Worm (Caenorhabditis elegans) whole organism, mixed stage, embryonic: Measurements from ENCODE around the gene srt-14.
"Not testable (repeated sequence)": the region's sequence is repeated elsewhere in the genome, so short reads cannot be mapped to it uniquely, and the experiment has no call there.

Experiments used
- ceh-39 ChIP-seq: fragments of 150-350 bp; optimal IDR thresholded peaks from 2 replicates; lab custom pipeline; 2014; ENCODE audit warnings: missing biosample characterization, missing genetic modification characterization
- ceh-43 ChIP-seq: fragments of 200-800 bp; sonication (Bioruptor generic); optimal IDR thresholded peaks from 2 replicates; lab custom pipeline; 2018; ENCODE audit warnings: mild to moderate bottlenecking, missing genetic modification characterization, moderate library complexity, missing compliant biosample characterization
- ceh-83 ChIP-seq: fragments of 200-800 bp; sonication (Bioruptor generic); optimal IDR thresholded peaks from 2 replicates; lab custom pipeline; 2018; ENCODE audit warnings: mild to moderate bottlenecking, missing genetic modification characterization, missing compliant biosample characterization
- ces-1 ChIP-seq: fragments of 150-350 bp; optimal IDR thresholded peaks from 2 replicates; lab custom pipeline; 2014; ENCODE audit warnings: missing biosample characterization, missing genetic modification reagents, missing genetic modification characterization
- drap-1 ChIP-seq: fragments of 200-800 bp; sonication (Bioruptor generic); optimal IDR thresholded peaks from 3 replicates; lab custom pipeline; 2018; ENCODE audit warnings: mild to moderate bottlenecking, missing genetic modification characterization, missing compliant biosample characterization
- elt-1 ChIP-seq: sonication (generic microtip); optimal IDR thresholded peaks from 2 replicates; lab custom pipeline; 2017; ENCODE audit warnings: missing genetic modification characterization, mild to moderate bottlenecking, missing compliant biosample characterization, antibody characterized with exemption, moderate library complexity, borderline replicate concordance; ENCODE audit not compliant: insufficient read depth
- flh-1 ChIP-seq: fragments of 200-800 bp; sonication (Bioruptor generic); optimal IDR thresholded peaks from 2 replicates; lab custom pipeline; 2018; ENCODE audit warnings: mild to moderate bottlenecking, missing genetic modification characterization, moderate library complexity, missing compliant biosample characterization
- ham-2 ChIP-seq: fragments of 200-800 bp; sonication (Bioruptor generic); optimal IDR thresholded peaks from 2 replicates; lab custom pipeline; 2018; ENCODE audit warnings: mild to moderate bottlenecking, missing genetic modification characterization, missing compliant biosample characterization
- hlh-1 ChIP-seq: fragments of 150-350 bp; optimal IDR thresholded peaks from 2 replicates; lab custom pipeline; 2014; ENCODE audit warnings: missing biosample characterization, missing genetic modification reagents, missing genetic modification characterization
- lin-13 ChIP-seq: fragments of 150-350 bp; optimal IDR thresholded peaks from 2 replicates; lab custom pipeline; 2014; ENCODE audit warnings: missing biosample characterization, missing genetic modification characterization
- lin-32 ChIP-seq: fragments of 200-800 bp; sonication (Bioruptor generic); optimal IDR thresholded peaks from 2 replicates; lab custom pipeline; 2018; ENCODE audit warnings: mild to moderate bottlenecking, missing genetic modification characterization, missing compliant biosample characterization
- lsy-2 ChIP-seq: fragments of 150-350 bp; optimal IDR thresholded peaks from 2 replicates; lab custom pipeline; 2014; ENCODE audit warnings: missing biosample characterization, missing genetic modification characterization
- mab-5 ChIP-seq: fragments of 150-350 bp; optimal IDR thresholded peaks from 2 replicates; lab custom pipeline; 2014; ENCODE audit warnings: missing biosample characterization, missing genetic modification characterization
- mep-1 ChIP-seq: fragments of 150-350 bp; optimal IDR thresholded peaks from 2 replicates; lab custom pipeline; 2017; ENCODE audit warnings: missing biosample characterization, missing genetic modification reagents, missing genetic modification characterization, inconsistent platforms
- mls-2 ChIP-seq: sonication (generic microtip); optimal IDR thresholded peaks from 2 replicates; lab custom pipeline; 2016; ENCODE audit warnings: mild to moderate bottlenecking, missing genetic modification characterization, moderate library complexity, missing compliant biosample characterization
- nhr-12 ChIP-seq: fragments of 150-350 bp; optimal IDR thresholded peaks from 2 replicates; lab custom pipeline; 2014; ENCODE audit warnings: missing biosample characterization, missing genetic modification characterization
- nhr-2 ChIP-seq: fragments of 150-350 bp; optimal IDR thresholded peaks from 2 replicates; lab custom pipeline; 2014; ENCODE audit warnings: missing biosample characterization, missing genetic modification characterization
- nhr-237 ChIP-seq: fragments of 150-350 bp; optimal IDR thresholded peaks from 2 replicates; lab custom pipeline; 2014; ENCODE audit warnings: missing biosample characterization, missing genetic modification characterization
- nhr-28 ChIP-seq: fragments of 150-350 bp; optimal IDR thresholded peaks from 2 replicates; lab custom pipeline; 2014; ENCODE audit warnings: missing biosample characterization, missing genetic modification characterization
- sptf-1 ChIP-seq: sonication (generic microtip); optimal IDR thresholded peaks from 2 replicates; lab custom pipeline; 2017; ENCODE audit warnings: mild to moderate bottlenecking, missing genetic modification characterization, moderate library complexity, missing compliant biosample characterization
- unc-120 ChIP-seq: sonication (generic microtip); optimal IDR thresholded peaks from 2 replicates; lab custom pipeline; 2017; ENCODE audit warnings: missing genetic modification characterization, missing compliant biosample characterization; ENCODE audit not compliant: poor library complexity, severe bottlenecking
- unc-39 ChIP-seq: fragments of 150-350 bp; optimal IDR thresholded peaks from 2 replicates; lab custom pipeline; 2014; ENCODE audit warnings: missing biosample characterization, missing genetic modification characterization
- unc-62 ChIP-seq: fragments of 150-350 bp; optimal IDR thresholded peaks from 2 replicates; lab custom pipeline; 2014; ENCODE audit warnings: missing biosample characterization, missing genetic modification reagents, missing genetic modification characterization
- zip-8 ChIP-seq: fragments of 150-350 bp; optimal IDR thresholded peaks from 2 replicates; lab custom pipeline; 2014; ENCODE audit warnings: missing biosample characterization, missing genetic modification characterization
- ztf-11 ChIP-seq: fragments of 150-350 bp; optimal IDR thresholded peaks from 2 replicates; lab custom pipeline; 2014; ENCODE audit warnings: missing biosample characterization, missing genetic modification characterization

srt-14 gene

ce11 chrV:4293425-4293824, 37.1 kb upstream of the srt-14 start, which contains the start of gene srh-194:
Gene srh-194 (minus strand): TSS chrV:4293525.
- TF ChIP-seq nhr-12 (tag; lab: Kevin White, UChicago); ceh-43 (GFP tag; lab: Kevin White, UChicago); mab-5: not testable (repeated sequence)
- TF ChIP-seq, all 35 proteins: peak for 0; not testable (repeated sequence) for 35

DNA sequence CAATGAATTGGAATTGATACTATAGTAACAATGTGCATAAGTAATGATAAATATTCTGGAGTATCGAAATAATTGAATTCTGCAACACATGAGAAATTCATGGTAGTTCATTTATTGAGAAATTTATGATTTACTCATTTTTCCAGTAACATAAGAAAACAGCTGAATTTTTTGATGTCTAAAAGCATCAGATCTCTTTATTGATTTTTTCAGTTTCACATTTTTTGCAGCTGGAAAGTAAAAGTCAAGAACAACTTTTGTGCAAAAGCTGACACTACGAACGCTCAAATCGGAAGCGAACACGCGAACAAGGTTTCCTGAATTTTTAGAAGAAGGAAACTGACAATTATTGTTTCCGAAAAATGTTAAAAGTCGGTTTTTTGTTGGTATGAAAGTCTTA, 33.7 kb upstream of the srt-14 start, which contains the start of gene srh-193:
srh-193 (minus strand) TSS at position 101 of the 400 bp plus-strand sequence.
- TF ChIP-seq ces-1; ceh-43 (GFP tag; lab: Kevin White, UChicago); mab-5: not testable (repeated sequence)

ce11 chrV:4284737-4285136, 28.4 kb upstream of the srt-14 start, which contains the start of gene srt-19:
Gene srt-19 (plus strand): TSS chrV:4285037.
- not testable (repeated sequence) for TF ChIP-seq drap-1 (GFP tag; lab: Kevin White, UChicago); unc-62; nhr-2 (tag; lab: Kevin White, UChicago)
- TF ChIP-seq, all 35 proteins: peak for 0; not testable (repeated sequence) for 35

DNA sequence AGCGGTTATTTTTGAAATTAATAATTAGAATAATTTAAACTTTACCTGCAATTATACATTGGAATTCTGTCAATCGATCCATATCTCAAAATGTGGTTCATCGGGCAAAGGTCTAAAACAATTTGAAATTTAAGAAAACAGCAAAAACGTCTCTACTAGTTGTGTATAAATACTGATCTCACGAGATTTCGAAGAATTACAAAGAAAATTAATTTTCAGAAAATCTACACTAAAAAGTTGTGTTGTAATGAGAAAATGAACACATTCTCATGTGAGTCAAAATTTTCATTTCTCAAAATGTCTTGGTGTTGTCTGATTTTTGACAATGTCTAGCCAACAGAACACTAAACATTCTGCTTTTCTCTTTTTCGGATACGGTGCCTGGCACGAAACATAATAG, 25.3 kb upstream of the srt-14 start, which contains the start of gene srt-37:
srt-37 (minus strand) TSS at position 101 of the 400 bp plus-strand sequence.
- not testable (repeated sequence) for TF ChIP-seq ceh-83; lin-32 (GFP tag; lab: Kevin White, UChicago); hlh-1 (tag; lab: Kevin White, UChicago)

- not testable (repeated sequence) for TF ChIP-seq ham-2; zip-8 (tag; lab: Kevin White, UChicago); nhr-2 (tag; lab: Kevin White, UChicago)
- TF ChIP-seq, all 35 proteins: peak for 0; not testable (repeated sequence) for 35
These were observed 22.4 kb upstream of the srt-14 start, which contains the start of gene srt-20 for ce11 chrV:4278735-4279134. Gene srt-20 (minus strand): TSS chrV:4278835.

DNA sequence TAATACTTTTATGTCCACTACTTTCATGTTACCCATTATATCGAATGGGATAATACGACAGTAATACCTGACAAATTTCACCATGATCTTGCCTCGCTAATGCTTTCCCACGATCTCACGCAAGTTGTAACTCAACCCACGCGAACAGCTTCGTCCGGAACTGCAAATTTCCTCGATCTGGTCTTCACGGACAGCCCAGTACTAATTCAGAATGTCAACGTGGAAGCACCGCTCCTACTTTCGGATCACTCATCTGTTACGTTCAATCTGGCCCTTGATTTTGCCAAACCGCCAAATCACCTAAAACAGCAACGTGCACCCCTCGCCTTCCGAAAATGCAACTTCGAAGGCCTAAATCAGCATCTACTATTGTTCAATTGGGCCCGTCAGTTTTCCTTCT, 17.0 kb upstream of the srt-14 start:
- TF ChIP-seq ceh-83 (no peak), zip-8 (tag; lab: Kevin White, UChicago) (no peak), ham-2 (no peak), nhr-12 (tag; lab: Kevin White, UChicago) (no peak), unc-120 (tag; lab: Kevin White, UChicago) (no peak), flh-1 (no peak)

DNA sequence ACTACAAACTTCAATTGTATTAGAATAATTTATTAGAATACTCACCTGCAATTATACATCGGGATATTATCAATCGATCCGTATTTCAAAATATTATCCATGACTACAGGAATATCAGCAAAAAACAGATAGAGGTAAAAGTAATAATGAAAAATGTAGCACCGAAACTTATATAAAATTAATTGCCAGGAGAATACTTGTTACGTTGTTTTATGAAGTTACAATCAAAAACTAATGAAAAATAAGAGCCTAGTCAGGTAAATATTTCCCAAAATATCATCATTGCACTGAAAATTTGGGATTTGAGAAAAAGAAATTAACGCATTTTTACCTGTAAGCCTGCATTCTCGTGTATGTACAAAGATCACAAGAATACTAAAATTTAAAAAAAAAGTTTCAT, 14.9 kb upstream of the srt-14 start, which contains the start of gene srt-38:
srt-38 (minus strand) TSS at position 101 of the 400 bp plus-strand sequence.
- TF ChIP-seq lin-32 (GFP tag; lab: Kevin White, UChicago); nhr-237 (tag; lab: Kevin White, UChicago); ztf-11 (tag; lab: Kevin White, UChicago): not testable (repeated sequence)

- not testable (repeated sequence) for TF ChIP-seq lin-13 (tag; lab: Kevin White, UChicago); unc-120 (tag; lab: Kevin White, UChicago); ceh-39
These were observed 11.8 kb upstream of the srt-14 start, which contains the start of gene srt-36 for ce11 chrV:4268213-4268612. Gene srt-36 (minus strand): TSS chrV:4268313.

DNA sequence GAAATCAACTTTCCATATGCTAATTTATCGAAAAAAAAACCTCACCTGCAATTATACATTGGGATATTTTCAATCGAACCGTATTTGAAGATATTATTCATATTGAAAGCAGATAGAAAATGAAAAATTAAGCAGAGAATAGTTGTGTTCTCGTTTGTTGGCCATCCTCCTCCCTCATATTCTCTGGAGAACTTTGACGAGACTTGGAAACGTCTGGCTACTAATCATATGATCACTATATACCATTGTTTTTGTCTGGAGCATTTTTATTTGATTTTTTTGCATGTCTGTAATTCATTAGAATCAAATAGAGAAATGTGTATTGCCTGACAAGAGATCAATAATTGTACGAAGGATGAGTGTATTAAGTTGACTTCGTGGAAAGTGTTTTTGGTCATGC, 8.1 kb upstream of the srt-14 start, which contains the start of gene srt-35:
srt-35 (minus strand) TSS at position 101 of the 400 bp plus-strand sequence.
- TF ChIP-seq ham-2 (no peak), ces-1 (no peak), nhr-2 (tag; lab: Kevin White, UChicago) (no peak), ceh-39 (no peak), nhr-12 (tag; lab: Kevin White, UChicago) (no peak), unc-39 (tag; lab: Kevin White, UChicago) (no peak), unc-62 (no peak), flh-1 (no peak), sptf-1 (tag; lab: Kevin White, UChicago) (no peak), ceh-83 (no peak), ztf-11 (tag; lab: Kevin White, UChicago) (no peak), mls-2 (tag; lab: Kevin White, UChicago) (no peak), lin-32 (GFP tag; lab: Kevin White, UChicago) (no peak), elt-1 (tag; lab: Kevin White, UChicago) (no peak), mep-1 (tag; lab: Kevin White, UChicago) (no peak), lsy-2 (tag; lab: Kevin White, UChicago) (no peak), nhr-28 (no peak)
